Worm (Caenorhabditis elegans): ENCODE measurements around the gene Y53F4B.62.

The Y53F4B.62 gene

DNA sequence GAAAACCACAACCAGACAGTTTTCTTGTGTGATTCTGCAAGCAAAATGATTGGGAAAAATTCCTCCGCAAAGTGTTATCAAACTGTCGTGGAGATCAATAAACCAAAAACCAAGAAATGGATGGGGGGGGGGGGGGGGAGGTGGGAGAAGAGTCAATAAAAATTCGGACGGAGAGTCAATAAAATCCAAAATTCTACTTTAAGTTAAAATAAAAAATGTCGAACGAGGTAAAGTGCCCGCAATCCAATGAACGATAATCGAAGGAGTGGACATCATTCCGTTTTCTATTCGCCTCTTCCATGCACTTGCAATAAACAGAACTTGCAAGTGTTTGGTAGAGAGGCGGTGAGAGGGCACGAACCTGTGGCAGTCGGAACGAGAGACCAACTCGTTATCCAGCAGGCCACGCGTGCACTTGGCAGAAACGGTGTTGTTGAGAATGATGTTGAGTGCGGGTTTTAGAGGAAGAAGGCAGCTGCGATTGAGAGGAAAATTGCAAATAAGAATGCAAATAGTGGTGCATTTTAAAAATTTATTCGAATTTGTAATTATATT, 35.3 kb upstream of the Y53F4B.62 start, which contains the start of gene gst-27 (continued):
- peak; percentile 79 for TF ChIP-seq hrde-1 (tag; optimal IDR thresholded peaks at IDR 0.05; ENCODE audit: borderline replicate concordance)
- TF ChIP-seq F55B11.4 (tag; optimal IDR thresholded peaks at IDR 0.05; ENCODE audit: borderline replicate concordance, insufficient read depth) = no peak
- no peak for TF ChIP-seq hlh-26 (GFP tag; conservative IDR thresholded peaks at IDR 0.05)
- peak; percentile 87 for TF ChIP-seq mxl-1 (tag; optimal IDR thresholded peaks at IDR 0.05)
- TF ChIP-seq D2030.7 (GFP tag; IDR thresholded peaks at IDR 0.05) = peak; percentile 98
- TF ChIP-seq snpc-1.3 (tag; optimal IDR thresholded peaks at IDR 0.05; ENCODE audit: insufficient read depth) = peak; percentile 95
- TF ChIP-seq madf-8 (GFP tag; conservative IDR thresholded peaks at IDR 0.05) = peak; percentile 46
- TF ChIP-seq tlf-1 (GFP tag; optimal IDR thresholded peaks at IDR 0.05) = peak; percentile 76
- TF ChIP-seq K12H6.12 (tag; optimal IDR thresholded peaks at IDR 0.05) = peak; percentile 82
- peak; percentile 88 for TF ChIP-seq him-1 (tag; optimal IDR thresholded peaks at IDR 0.05)
- TF ChIP-seq nhr-90 (tag; optimal IDR thresholded peaks at IDR 0.05) = peak; percentile 95
- TF ChIP-seq F33H1.4 (GFP tag; IDR thresholded peaks at IDR 0.05) = 0 out of 2 replicates have a peak, but pooled peaks have one; percentile 35
- peak; percentile 24 to 56 for TF ChIP-seq let-607 (tag; optimal IDR thresholded peaks at IDR 0.05)
- TF ChIP-seq bed-2 (GFP tag; IDR thresholded peaks at IDR 0.05) = 0 out of 2 replicates have a peak, but pooled peaks have one; percentile 63
- peak; percentile 72; the same call in 1 of the 2 replicates for TF ChIP-seq let-526 (GFP tag; IDR thresholded peaks at IDR 0.05)
- peak; percentile 89 for TF ChIP-seq T07F8.4 (tag; optimal IDR thresholded peaks at IDR 0.05)
- peak; percentile 95 for TF ChIP-seq dox-1 (GFP tag; IDR thresholded peaks at IDR 0.05)
- 0 out of 2 replicates have a peak, but pooled peaks have one; percentile 34 for TF ChIP-seq C06A6.2 (GFP tag; conservative IDR thresholded peaks at IDR 0.05)
- TF ChIP-seq mel-28 (tag; optimal IDR thresholded peaks at IDR 0.05; ENCODE audit: borderline replicate concordance) = peak; percentile 79
- peak; percentile 71 for TF ChIP-seq hmg-1.2 (GFP tag; IDR thresholded peaks at IDR 0.05)
- TF ChIP-seq unc-62 (GFP tag; optimal IDR thresholded peaks at IDR 0.05) = no peak
- peak; percentile 86 for TF ChIP-seq zfh-2 (GFP tag; conservative IDR thresholded peaks at IDR 0.05)
- TF ChIP-seq K11D2.4 (GFP tag; IDR thresholded peaks at IDR 0.05) = peak; percentile 38; the same call in 1 of the 2 replicates
- peak; percentile 41 for TF ChIP-seq dpl-1 (GFP tag; optimal IDR thresholded peaks at IDR 0.05)
- TF ChIP-seq lsl-1 (GFP tag; optimal IDR thresholded peaks at IDR 0.05) = peak; percentile 57
- peak; percentile 56; the same call in 1 of the 2 replicates for TF ChIP-seq Y53F4B.3 (GFP tag; IDR thresholded peaks at IDR 0.05)
- peak; percentile 53 for TF ChIP-seq snpc-4 (GFP tag; optimal IDR thresholded peaks at IDR 0.05)
- peak; percentile 57 to 84 (median 79) for TF ChIP-seq snpc-4 (tag; optimal IDR thresholded peaks at IDR 0.05)
- TF ChIP-seq nfyb-1 (GFP tag; IDR thresholded peaks at IDR 0.05) = peak; percentile 83
- peak; percentile 23 for TF ChIP-seq akir-1 (GFP tag; optimal IDR thresholded peaks at IDR 0.05)
- TF ChIP-seq Y53G8AR.9 (GFP tag; conservative IDR thresholded peaks at IDR 0.05) = peak; percentile 79
- TF ChIP-seq ccch-3 (GFP tag; optimal IDR thresholded peaks at IDR 0.05) = peak; percentile 55
- no peak for TF ChIP-seq lag-1 (GFP tag; IDR thresholded peaks at IDR 0.05)
- no peak for TF ChIP-seq F39B2.1 (GFP tag; IDR thresholded peaks at IDR 0.05)
- TF ChIP-seq ztf-25 (GFP tag; IDR thresholded peaks at IDR 0.05) = peak; percentile 91
- peak in 1 of 3 experiments; percentile 86 for TF ChIP-seq lin-35 (GFP tag; optimal IDR thresholded peaks at IDR 0.05)
- TF ChIP-seq snpc-3.4 (tag; optimal IDR thresholded peaks at IDR 0.05) = peak; percentile 83
- peak; percentile 85 for TF ChIP-seq Y56A3A.18 (GFP tag; IDR thresholded peaks at IDR 0.05)
- TF ChIP-seq nhr-80 (tag; optimal IDR thresholded peaks at IDR 0.05) = peak; percentile 69
- TF ChIP-seq bed-1 (GFP tag; IDR thresholded peaks at IDR 0.05) = 0 out of 2 replicates have a peak, but pooled peaks have one; percentile 37
- TF ChIP-seq Y95B8A.8 (GFP tag; IDR thresholded peaks at IDR 0.05) = no peak
- peak; percentile 86 for TF ChIP-seq cebp-2 (GFP tag; IDR thresholded peaks at IDR 0.05)
- peak; percentile 61 for TF ChIP-seq unc-130 (GFP tag; optimal IDR thresholded peaks at IDR 0.05)
- TF ChIP-seq lin-54 (GFP tag; optimal IDR thresholded peaks at IDR 0.05) = peak; percentile 82
- TF ChIP-seq F37B4.10 (GFP tag; IDR thresholded peaks at IDR 0.05) = no peak
- peak; percentile 77 for TF ChIP-seq ets-4 (GFP tag; optimal IDR thresholded peaks at IDR 0.05)

Data from whole organism, young adult.